Worm (Caenorhabditis elegans) whole organism, midembryonic: ENCODE measurements around the gene clec-184.
"Not testable (repeated sequence)": the region's sequence is repeated elsewhere in the genome, so short reads cannot be mapped to it uniquely, and the experiment has no call there.

Source experiments
- T22C8.4 ChIP-seq: fragments of 200-800 bp; sonication (Bioruptor generic); IDR thresholded peaks from 2 replicates; pipeline ENCODE4 v1.3.6; 2022; ENCODE audit warnings: missing genetic modification characterization, missing compliant biosample characterization
- cog-1 ChIP-seq: sonication (generic microtip); optimal IDR thresholded peaks from 2 replicates; lab custom pipeline; 2016; ENCODE audit warnings: missing genetic modification characterization, missing compliant biosample characterization
- ref-1 ChIP-seq: fragments of 200-800 bp; sonication (Bioruptor generic); conservative IDR thresholded peaks from 2 replicates; pipeline ENCODE4 v1.3.6; 2022; ENCODE audit warnings: missing genetic modification reagents, missing genetic modification characterization, missing compliant biosample characterization
- ztf-29 ChIP-seq: fragments of 200-800 bp; sonication (Bioruptor generic); IDR thresholded peaks from 2 replicates; pipeline ENCODE4 v1.3.6; 2022; ENCODE audit warnings: missing genetic modification reagents, missing genetic modification characterization, missing compliant biosample characterization

- not testable (repeated sequence) for TF ChIP-seq ref-1 (GFP tag; lab: Robert Waterston, UW); ztf-29 (GFP tag; lab: Robert Waterston, UW); cog-1 (tag; lab: Kevin White, UChicago); T22C8.4 (GFP tag; lab: Robert Waterston, UW)
These were observed 44.5 kb downstream of the clec-184 start, which contains the start of gene T04A11.1 for ce11 chrIV:12476942-12477341.
